Fruit fly (Drosophila melanogaster) whole organism, embryonic: Measurements from ENCODE around the gene CG12012.

Experiments
- Awh ChIP-seq: fragments of 200-800 bp; sonication (Bioruptor generic); IDR thresholded peaks from 2 replicates; pipeline ENCODE4, ENCODE4 v1.3.6; 2022; ENCODE audit warnings: missing biosample characterization, missing genetic modification characterization
- BtbVII ChIP-seq: fragments of 200-800 bp; sonication (Bioruptor generic); optimal IDR thresholded peaks from 3 replicates; lab custom pipeline; 2017; ENCODE audit warnings: missing biosample characterization, mild to moderate bottlenecking, missing genetic modification characterization
- CG11723 ChIP-seq: fragments of 200-800 bp; sonication (Bioruptor generic); optimal IDR thresholded peaks from 2 replicates; lab custom pipeline; 2017; ENCODE audit warnings: missing biosample characterization, mild to moderate bottlenecking, missing genetic modification characterization
- CG12299 ChIP-seq: fragments of 200-800 bp; sonication (Bioruptor generic); optimal IDR thresholded peaks from 2 replicates; lab custom pipeline; 2018; ENCODE audit warnings: missing biosample characterization, mild to moderate bottlenecking, missing genetic modification characterization
- CG13296 ChIP-seq: fragments of 200-800 bp; sonication (Bioruptor generic); optimal IDR thresholded peaks from 3 replicates; lab custom pipeline; 2018; ENCODE audit warnings: missing biosample characterization, mild to moderate bottlenecking, missing genetic modification characterization
- CG15601 ChIP-seq: fragments of 200-800 bp; sonication (Bioruptor generic); optimal IDR thresholded peaks from 3 replicates; lab custom pipeline; 2019; ENCODE audit warnings: missing biosample characterization, mild to moderate bottlenecking, missing genetic modification characterization, moderate library complexity
- CG1603 ChIP-seq: fragments of 200-800 bp; sonication (Bioruptor generic); optimal IDR thresholded peaks from 2 replicates; lab custom pipeline; 2019; ENCODE audit warnings: missing biosample characterization, mild to moderate bottlenecking, missing genetic modification characterization, moderate library complexity
- CG17328 ChIP-seq: fragments of 200-800 bp; sonication (Bioruptor generic); IDR thresholded peaks from 2 replicates; pipeline ENCODE4 v1.3.6; 2022; ENCODE audit warnings: missing biosample characterization, missing genetic modification characterization
- CG17612 ChIP-seq: fragments of 200-800 bp; sonication (Bioruptor generic); IDR thresholded peaks from 2 replicates; pipeline ENCODE4 v1.3.6; 2022; ENCODE audit warnings: missing biosample characterization, missing genetic modification characterization
- CG2116 ChIP-seq: fragments of 200-800 bp; sonication (Bioruptor generic); optimal IDR thresholded peaks from 3 replicates; lab custom pipeline; 2018; ENCODE audit warnings: missing biosample characterization, mild to moderate bottlenecking, missing genetic modification characterization
- CG32767 ChIP-seq: fragments of 200-800 bp; sonication (Bioruptor generic); IDR thresholded peaks from 2 replicates; pipeline ENCODE4 v1.3.6; 2022; ENCODE audit warnings: missing biosample characterization, missing genetic modification characterization
- CG33557 ChIP-seq: fragments of 200-800 bp; sonication (Bioruptor generic); optimal IDR thresholded peaks from 2 replicates; lab custom pipeline; 2019; ENCODE audit warnings: missing biosample characterization, mild to moderate bottlenecking, missing genetic modification characterization, moderate library complexity
- CG3407 ChIP-seq: fragments of 200-800 bp; sonication (Bioruptor generic); optimal IDR thresholded peaks from 2 replicates; lab custom pipeline; 2018; ENCODE audit warnings: missing biosample characterization, mild to moderate bottlenecking, missing genetic modification characterization
- CG4820 ChIP-seq: fragments of 200-800 bp; sonication (Bioruptor generic); optimal IDR thresholded peaks from 3 replicates; lab custom pipeline; 2016; ENCODE audit warnings: missing biosample characterization, missing genetic modification characterization
- CG5953 ChIP-seq: fragments of 200-800 bp; sonication (Bioruptor generic); IDR thresholded peaks from 2 replicates; pipeline ENCODE4 v1.3.6; 2022; ENCODE audit warnings: missing biosample characterization, missing genetic modification characterization
- CG7963 ChIP-seq: fragments of 200-800 bp; sonication (Bioruptor generic); IDR thresholded peaks from 3 replicates; pipeline ENCODE4 v1.3.6; 2022; ENCODE audit warnings: missing biosample characterization, missing genetic modification characterization; ENCODE audit not compliant: partially characterized antibody
- CG9932 ChIP-seq: fragments of 200-800 bp; sonication (Bioruptor generic); IDR thresholded peaks from 2 replicates; pipeline ENCODE4 v1.3.6; 2022; ENCODE audit warnings: missing biosample characterization, missing genetic modification characterization
- CkIIα-i1 ChIP-seq: fragments of 200-800 bp; sonication (Bioruptor generic); IDR thresholded peaks from 2 replicates; pipeline ENCODE4 v1.3.6; 2022; ENCODE audit warnings: missing biosample characterization, missing genetic modification characterization
- CoRest ChIP-seq: fragments of 200-800 bp; sonication (Bioruptor generic); optimal IDR thresholded peaks from 3 replicates; lab custom pipeline; 2018; ENCODE audit warnings: missing biosample characterization, mild to moderate bottlenecking, missing genetic modification characterization, moderate library complexity
- D ChIP-seq, 2 experiments: fragments of 200-800 bp in 1 of 2; fragments of >200 bp in 1 of 2; sonication (Bioruptor generic) in 1 of 2; optimal IDR thresholded peaks; 2 replicates in 1 of 2; 3 replicates in 1 of 2; lab custom pipeline; 2017; ENCODE audit warnings: mild to moderate bottlenecking in 1 of 2, missing biosample characterization in 1 of 2, missing genetic modification characterization in 1 of 2, missing genetic modification reagents in 1 of 2
- E2f1 ChIP-seq: fragments of 200-800 bp; sonication (Bioruptor generic); IDR thresholded peaks from 2 replicates; pipeline ENCODE4 v1.3.6; 2022; ENCODE audit warnings: missing biosample characterization, missing genetic modification characterization
- Eip74EF ChIP-seq, 2 experiments: fragments of 200-800 bp in 1 of 2; fragments of >200 bp in 1 of 2; sonication (Bioruptor generic) in 1 of 2; optimal IDR thresholded peaks; 2 replicates each; lab custom pipeline; 2017 to 2019; ENCODE audit warnings: missing biosample characterization in 2 of 2, missing genetic modification characterization in 2 of 2, mild to moderate bottlenecking in 1 of 2, moderate library complexity in 1 of 2
- Gsc ChIP-seq: fragments of 200-800 bp; sonication (Bioruptor generic); IDR thresholded peaks from 2 replicates; pipeline ENCODE4 v1.3.6; 2022; ENCODE audit warnings: missing biosample characterization, missing genetic modification characterization
- Meics ChIP-seq: fragments of 200-800 bp; sonication (Bioruptor generic); optimal IDR thresholded peaks from 2 replicates; lab custom pipeline; 2017; ENCODE audit warnings: missing biosample characterization, mild to moderate bottlenecking, missing genetic modification characterization
- Stat92E ChIP-seq, 3 experiments: fragments of >200 bp in 2 of 3; fragments of 200-800 bp in 1 of 3; sonication (Bioruptor generic) in 1 of 3; optimal IDR thresholded peaks; 2 replicates each; lab custom pipeline; 2017 to 2019; ENCODE audit warnings: missing biosample characterization in 3 of 3, missing genetic modification characterization in 3 of 3, mild to moderate bottlenecking in 1 of 3, moderate library complexity in 1 of 3
- bbx ChIP-seq: fragments of 200-800 bp; sonication (Bioruptor generic); IDR thresholded peaks from 2 replicates; pipeline ENCODE4 v1.3.6; 2022; ENCODE audit warnings: missing biosample characterization, missing genetic modification characterization; ENCODE audit not compliant: partially characterized antibody
- bcd ChIP-seq: fragments of 200-800 bp; sonication (Bioruptor generic); optimal IDR thresholded peaks from 2 replicates; lab custom pipeline; 2017; ENCODE audit warnings: missing biosample characterization, mild to moderate bottlenecking, missing genetic modification characterization
- caup ChIP-seq: fragments of 200-800 bp; sonication (Bioruptor generic); optimal IDR thresholded peaks from 3 replicates; lab custom pipeline; 2017; ENCODE audit warnings: missing biosample characterization, mild to moderate bottlenecking, missing genetic modification characterization, moderate library complexity; ENCODE audit not compliant: severe bottlenecking
- crc ChIP-seq: fragments of 200-800 bp; sonication (Bioruptor generic); optimal IDR thresholded peaks from 2 replicates; lab custom pipeline; 2016; ENCODE audit warnings: missing biosample characterization, missing genetic modification characterization
- danr ChIP-seq: fragments of 200-800 bp; sonication (Bioruptor generic); IDR thresholded peaks from 2 replicates; pipeline ENCODE4 v1.3.6; 2022; ENCODE audit warnings: missing biosample characterization, missing genetic modification characterization
- dmrt11E ChIP-seq: fragments of 200-800 bp; sonication (Bioruptor generic); optimal IDR thresholded peaks from 3 replicates; lab custom pipeline; 2018; ENCODE audit warnings: missing biosample characterization, mild to moderate bottlenecking, missing genetic modification characterization, moderate library complexity
- esg ChIP-seq: fragments of 200-800 bp; sonication (Bioruptor generic); conservative IDR thresholded peaks from 2 replicates; pipeline ENCODE4 v1.3.6; 2022; ENCODE audit warnings: missing biosample characterization, missing genetic modification characterization
- fd64A ChIP-seq: fragments of 200-800 bp; sonication (Bioruptor generic); optimal IDR thresholded peaks from 3 replicates; lab custom pipeline; 2018; ENCODE audit warnings: missing biosample characterization, mild to moderate bottlenecking, missing genetic modification characterization
- fu2 ChIP-seq: fragments of 200-800 bp; sonication (Bioruptor generic); optimal IDR thresholded peaks from 2 replicates; lab custom pipeline; 2016; ENCODE audit warnings: missing biosample characterization, missing genetic modification characterization
- gcm2 ChIP-seq: fragments of 200-800 bp; sonication (Bioruptor generic); optimal IDR thresholded peaks from 2 replicates; lab custom pipeline; 2016; ENCODE audit warnings: missing biosample characterization, missing genetic modification characterization
- grn ChIP-seq: fragments of 200-800 bp; sonication (Bioruptor generic); optimal IDR thresholded peaks from 3 replicates; lab custom pipeline; 2017; ENCODE audit warnings: missing biosample characterization, missing genetic modification characterization
- hth ChIP-seq: fragments of >200 bp; optimal IDR thresholded peaks from 2 replicates; lab custom pipeline; 2017; ENCODE audit warnings: inconsistent platforms
- nerfin-1 ChIP-seq: fragments of 200-800 bp; sonication (Bioruptor generic); optimal IDR thresholded peaks from 3 replicates; lab custom pipeline; 2019; ENCODE audit warnings: missing biosample characterization, mild to moderate bottlenecking, missing genetic modification characterization, moderate library complexity
- nerfin-2 ChIP-seq: fragments of 200-800 bp; sonication (Bioruptor generic); IDR thresholded peaks from 2 replicates; pipeline ENCODE4 v1.3.6; 2022; ENCODE audit warnings: missing biosample characterization, missing genetic modification characterization; ENCODE audit not compliant: partially characterized antibody
- odd ChIP-seq: fragments of 200-800 bp; sonication (Bioruptor generic); optimal IDR thresholded peaks from 2 replicates; lab custom pipeline; 2017; ENCODE audit warnings: missing biosample characterization, mild to moderate bottlenecking, missing genetic modification characterization
- otp ChIP-seq: fragments of 200-800 bp; sonication (Bioruptor generic); IDR thresholded peaks from 3 replicates; pipeline ENCODE4, ENCODE4 v1.3.6; 2022; ENCODE audit warnings: missing biosample characterization, missing genetic modification characterization
- pb ChIP-seq: fragments of 200-800 bp; sonication (Bioruptor generic); optimal IDR thresholded peaks from 3 replicates; lab custom pipeline; 2016; ENCODE audit warnings: missing biosample characterization, missing genetic modification characterization
- pum ChIP-seq: fragments of 200-800 bp; sonication (Bioruptor generic); optimal IDR thresholded peaks from 2 replicates; lab custom pipeline; 2016; ENCODE audit warnings: missing biosample characterization, missing genetic modification characterization
- ranshi ChIP-seq: fragments of 200-800 bp; sonication (Bioruptor generic); IDR thresholded peaks from 2 replicates; pipeline ENCODE4 v1.3.6; 2022; ENCODE audit warnings: missing biosample characterization, missing genetic modification characterization
- trh ChIP-seq: fragments of 200-800 bp; sonication (Bioruptor generic); optimal IDR thresholded peaks from 2 replicates; lab custom pipeline; 2016; ENCODE audit warnings: missing biosample characterization, missing genetic modification characterization
- twi ChIP-seq: fragments of 200-800 bp; optimal IDR thresholded peaks from 2 replicates; lab custom pipeline; 2019; ENCODE audit warnings: missing biosample characterization, mild to moderate bottlenecking, missing genetic modification characterization, moderate library complexity
- wdn ChIP-seq: fragments of 200-800 bp; sonication (Bioruptor generic); IDR thresholded peaks from 2 replicates; pipeline ENCODE4 v1.3.6; 2022; ENCODE audit warnings: missing biosample characterization, missing genetic modification characterization
- z ChIP-seq: fragments of 200-800 bp; sonication (Bioruptor generic); IDR thresholded peaks from 3 replicates; pipeline ENCODE4 v1.3.6; 2022; ENCODE audit warnings: missing biosample characterization, missing genetic modification characterization

The CG12012 gene

DNA sequence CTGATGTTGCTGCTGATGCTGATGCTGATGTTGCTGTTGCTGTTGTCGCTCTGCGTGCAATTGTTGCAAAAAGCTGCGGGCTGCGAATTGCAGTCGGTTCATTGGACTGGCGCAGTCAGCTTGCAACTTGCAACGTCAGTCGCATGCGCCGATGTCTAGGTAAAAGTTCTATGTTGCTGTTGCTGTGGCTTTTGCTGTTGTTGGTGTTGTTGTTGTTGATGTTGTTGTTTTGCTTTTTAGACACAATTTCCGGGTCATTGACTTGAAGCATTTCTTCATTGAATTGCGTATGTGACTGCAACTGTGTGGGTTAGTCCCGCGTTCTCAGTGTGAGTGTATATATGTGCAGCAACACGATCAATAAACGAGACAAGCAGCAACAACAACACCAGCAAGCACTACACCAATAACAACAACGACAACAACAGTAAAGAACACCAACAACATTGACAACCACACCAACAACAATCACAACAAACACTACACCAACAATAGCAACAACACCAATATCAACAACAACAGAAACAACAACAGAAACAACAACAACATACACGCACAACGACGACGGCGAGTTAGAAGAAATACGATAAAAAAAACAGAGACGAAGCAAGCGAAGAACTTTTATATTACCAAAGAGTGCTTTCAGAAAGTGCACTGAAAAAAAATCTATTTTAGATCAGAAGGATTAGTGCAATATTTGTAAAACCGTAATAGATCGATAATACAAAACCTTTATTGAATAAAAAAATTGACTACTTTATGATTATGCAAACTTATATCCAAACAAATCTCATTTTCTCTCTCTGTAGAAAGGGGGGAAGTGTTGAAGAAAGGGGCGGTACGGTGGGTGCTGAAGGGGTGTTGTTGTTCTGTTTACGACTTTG is 17.6 kb downstream of the CG12012 start (continued):
- TF ChIP-seq gcm2 = no peak
- TF ChIP-seq fu2 = no peak
- TF ChIP-seq Awh (GFP tag; lab: Robert Waterston, UW) = peak; percentile 87
- TF ChIP-seq CkIIα-i1 (GFP tag; lab: Robert Waterston, UW) = no peak
- TF ChIP-seq otp = peak; percentile 87
- TF ChIP-seq BtbVII = peak; percentile 41
- no peak for TF ChIP-seq nerfin-2 (GFP tag; lab: Robert Waterston, UW)
- TF ChIP-seq CG5953 (GFP tag; lab: Robert Waterston, UW) = peak; percentile 76
- TF ChIP-seq dmrt11E (tag; lab: Kevin White, UChicago) = no peak
- peak in 1 of 3 experiments; percentile 97 for TF ChIP-seq Stat92E (GFP tag; optimal IDR thresholded peaks at IDR 0.05; lab: Kevin White, UChicago)
- TF ChIP-seq z = peak; percentile 4; the same call in 1 of the 3 replicates
- peak; percentile 72 for TF ChIP-seq CG3407 (GFP tag; lab: Kevin White, UChicago)
- peak; percentile 63 for TF ChIP-seq CG12299 (tag; lab: Kevin White, UChicago)
- peak; percentile 64 for TF ChIP-seq grn (GFP tag; lab: Kevin White, UChicago)
- no peak for TF ChIP-seq CG13296 (GFP tag; lab: Kevin White, UChicago)
- TF ChIP-seq CG2116 = peak; percentile 50
- TF ChIP-seq Gsc (GFP tag; lab: Robert Waterston, UW) = peak; percentile 53
- 0 out of 2 replicates have a peak, but pooled peaks have one; percentile 4 for TF ChIP-seq CG17612 (GFP tag; lab: Robert Waterston, UW)
- TF ChIP-seq E2f1 (GFP tag; lab: Robert Waterston, UW) = peak; percentile 28; the same call in 1 of the 2 replicates
- no peak for TF ChIP-seq CG7963 (GFP tag; lab: Robert Waterston, UW)
- no peak for TF ChIP-seq crc (GFP tag; lab: Kevin White, UChicago)
- no peak for TF ChIP-seq pb (GFP tag; lab: Kevin White, UChicago)
- peak; percentile 66 for TF ChIP-seq bcd
- no peak for TF ChIP-seq D (optimal IDR thresholded peaks at IDR 0.05; lab: Kevin White, UChicago)
- peak; percentile 92 for TF ChIP-seq D (GFP tag; optimal IDR thresholded peaks at IDR 0.05; lab: Kevin White, UChicago)
- peak; percentile 77 for TF ChIP-seq pum (GFP tag; lab: Kevin White, UChicago)
- TF ChIP-seq hth (lab: Kevin White, UChicago) = no peak
- TF ChIP-seq danr = peak; percentile 68
- TF ChIP-seq odd (GFP tag; lab: Kevin White, UChicago) = peak; percentile 73
- no peak for TF ChIP-seq bbx (GFP tag; lab: Robert Waterston, UW)
- peak; percentile 8 for TF ChIP-seq CG1603 (tag; lab: Kevin White, UChicago)
- TF ChIP-seq trh (GFP tag; lab: Kevin White, UChicago) = no peak
- no peak for TF ChIP-seq twi (tag; lab: Kevin White, UChicago)
- TF ChIP-seq CG4820 (GFP tag; lab: Kevin White, UChicago) = no peak
- no peak for TF ChIP-seq fd64A (GFP tag; lab: Kevin White, UChicago)
- no peak for TF ChIP-seq wdn
- peak; percentile 87 for TF ChIP-seq ranshi
- peak; percentile 91 for TF ChIP-seq nerfin-1 (tag; lab: Kevin White, UChicago)
- TF ChIP-seq CG32767 (GFP tag; lab: Robert Waterston, UW) = no peak
- peak; percentile 93 for TF ChIP-seq CG17328 (GFP tag; lab: Robert Waterston, UW)
- peak; percentile 90 for TF ChIP-seq CoRest (tag; lab: Kevin White, UChicago)
- peak; percentile 57 for TF ChIP-seq Meics (GFP tag; lab: Kevin White, UChicago)
- TF ChIP-seq CG9932 (GFP tag; lab: Robert Waterston, UW) = no peak
- TF ChIP-seq caup (GFP tag; lab: Kevin White, UChicago) = no peak
- peak; percentile 64 for TF ChIP-seq CG11723
- peak in 1 of 2 experiments; percentile 85 for TF ChIP-seq Eip74EF (GFP tag; optimal IDR thresholded peaks at IDR 0.05; lab: Kevin White, UChicago)
- peak; percentile 57 for TF ChIP-seq esg (GFP tag; lab: Robert Waterston, UW)
- peak; percentile 94 for TF ChIP-seq CG33557 (GFP tag; lab: Kevin White, UChicago)
- TF ChIP-seq CG15601 (tag; lab: Kevin White, UChicago) = peak; percentile 94
